Fruit fly (Drosophila melanogaster) whole organism, embryonic: ENCODE data around the gene Top3beta.
A peak's percentile ranks its signal among the peaks of the same experiment; 100 is the strongest.

Experiments used
- Asciz ChIP-seq: fragments of 200-800 bp; sonication (Bioruptor generic); optimal IDR thresholded peaks from 2 replicates; lab custom pipeline; 2017; ENCODE audit warnings: missing biosample characterization, mild to moderate bottlenecking, missing genetic modification characterization, missing genetic modification reagents
- CG10274 ChIP-seq: fragments of 200-800 bp; sonication (Bioruptor generic); optimal IDR thresholded peaks from 3 replicates; lab custom pipeline; 2017; ENCODE audit warnings: missing biosample characterization, mild to moderate bottlenecking, missing genetic modification characterization
- CG10543 ChIP-seq: fragments of 200-800 bp; sonication (Bioruptor generic); optimal IDR thresholded peaks from 3 replicates; lab custom pipeline; 2017; ENCODE audit warnings: missing biosample characterization, mild to moderate bottlenecking, missing genetic modification characterization, moderate library complexity
- CG10654 ChIP-seq: fragments of 200-800 bp; sonication (Bioruptor generic); optimal IDR thresholded peaks from 2 replicates; lab custom pipeline; 2016; ENCODE audit warnings: missing biosample characterization, missing genetic modification characterization
- CG10979 ChIP-seq: fragments of 200-800 bp; sonication (Bioruptor generic); optimal IDR thresholded peaks from 2 replicates; lab custom pipeline; 2018; ENCODE audit warnings: missing biosample characterization, mild to moderate bottlenecking, missing genetic modification characterization, moderate library complexity
- CG11504 ChIP-seq: fragments of 200-800 bp; sonication (Bioruptor generic); optimal IDR thresholded peaks from 3 replicates; lab custom pipeline; 2019; ENCODE audit warnings: missing biosample characterization, mild to moderate bottlenecking, missing genetic modification characterization, moderate library complexity
- CG12299 ChIP-seq: fragments of 200-800 bp; sonication (Bioruptor generic); optimal IDR thresholded peaks from 2 replicates; lab custom pipeline; 2018; ENCODE audit warnings: missing biosample characterization, mild to moderate bottlenecking, missing genetic modification characterization
- CG14050 ChIP-seq: fragments of 200-800 bp; sonication (Bioruptor generic); IDR thresholded peaks from 3 replicates; pipeline ENCODE4 v1.3.6; 2022; ENCODE audit warnings: missing biosample characterization, missing genetic modification characterization
- CG16815 ChIP-seq: fragments of 200-800 bp; sonication (Bioruptor generic); optimal IDR thresholded peaks from 3 replicates; lab custom pipeline; 2017; ENCODE audit warnings: missing biosample characterization, mild to moderate bottlenecking, missing genetic modification characterization
- CG16863 ChIP-seq: fragments of 200-800 bp; sonication (Bioruptor generic); optimal IDR thresholded peaks from 3 replicates; lab custom pipeline; 2016; ENCODE audit warnings: missing biosample characterization, missing genetic modification characterization
- CG17612 ChIP-seq: fragments of 200-800 bp; sonication (Bioruptor generic); IDR thresholded peaks from 2 replicates; pipeline ENCODE4 v1.3.6; 2022; ENCODE audit warnings: missing biosample characterization, missing genetic modification characterization
- CG2129 ChIP-seq: fragments of 200-800 bp; sonication (Bioruptor generic); IDR thresholded peaks from 2 replicates; pipeline ENCODE4 v1.3.6; 2022; ENCODE audit warnings: missing biosample characterization, missing genetic modification characterization; ENCODE audit not compliant: partially characterized antibody
- CG30403 ChIP-seq: fragments of 200-800 bp; sonication (Bioruptor generic); optimal IDR thresholded peaks from 3 replicates; lab custom pipeline; 2016; ENCODE audit warnings: missing biosample characterization, missing genetic modification characterization
- CG31365 ChIP-seq: fragments of 200-800 bp; sonication (Bioruptor generic); optimal IDR thresholded peaks from 2 replicates; lab custom pipeline; 2018; ENCODE audit warnings: missing biosample characterization, mild to moderate bottlenecking, missing genetic modification characterization
- CG32772 ChIP-seq: fragments of 200-800 bp; sonication (Bioruptor generic); IDR thresholded peaks from 2 replicates; pipeline ENCODE4 v1.3.6; 2022; ENCODE audit warnings: missing biosample characterization, missing genetic modification characterization
- CG3847 ChIP-seq: fragments of 200-800 bp; sonication (Bioruptor generic); IDR thresholded peaks from 2 replicates; pipeline ENCODE4 v1.3.6; 2022; ENCODE audit warnings: missing biosample characterization, missing genetic modification characterization
- CG5953 ChIP-seq: fragments of 200-800 bp; sonication (Bioruptor generic); IDR thresholded peaks from 2 replicates; pipeline ENCODE4 v1.3.6; 2022; ENCODE audit warnings: missing biosample characterization, missing genetic modification characterization
- CG7357 ChIP-seq: fragments of 200-800 bp; sonication (Bioruptor generic); IDR thresholded peaks from 3 replicates; pipeline ENCODE4 v1.3.6; 2022; ENCODE audit warnings: missing biosample characterization, missing genetic modification characterization
- CG7372 ChIP-seq: fragments of 200-800 bp; sonication (Bioruptor generic); IDR thresholded peaks from 2 replicates; pipeline ENCODE4 v1.3.6; 2022; ENCODE audit warnings: missing biosample characterization, missing genetic modification characterization
- CG7987 ChIP-seq: fragments of 200-800 bp; sonication (Bioruptor generic); optimal IDR thresholded peaks from 2 replicates; lab custom pipeline; 2018; ENCODE audit warnings: missing biosample characterization, mild to moderate bottlenecking, missing genetic modification characterization, moderate library complexity
- CG8944 ChIP-seq: fragments of 200-800 bp; sonication (Bioruptor generic); optimal IDR thresholded peaks from 3 replicates; lab custom pipeline; 2016; ENCODE audit warnings: missing biosample characterization, missing genetic modification characterization
- CG9215 ChIP-seq: fragments of 200-800 bp; sonication (Bioruptor generic); IDR thresholded peaks from 2 replicates; pipeline ENCODE4 v1.3.6; 2022; ENCODE audit warnings: missing biosample characterization, missing genetic modification characterization
- E2f2 ChIP-seq: fragments of 200-800 bp; sonication (Bioruptor generic); IDR thresholded peaks from 2 replicates; pipeline ENCODE4 v1.3.6; 2022; ENCODE audit warnings: missing biosample characterization, missing genetic modification characterization
- Ets65A ChIP-seq: fragments of 200-800 bp; sonication (Bioruptor generic); peaks from one replicate; lab custom pipeline; 2016; ENCODE audit warnings: missing biosample characterization, missing genetic modification characterization
- Hr39 ChIP-seq: fragments of >200 bp; optimal IDR thresholded peaks from 2 replicates; lab custom pipeline; 2017
- Kr ChIP-seq: fragments of 200-800 bp; sonication (Bioruptor generic); optimal IDR thresholded peaks from 2 replicates; lab custom pipeline; 2017; ENCODE audit warnings: missing biosample characterization, mild to moderate bottlenecking, missing genetic modification characterization
- Neu2 ChIP-seq: fragments of 200-800 bp; sonication (Bioruptor generic); optimal IDR thresholded peaks from 3 replicates; lab custom pipeline; 2016; ENCODE audit warnings: missing biosample characterization, missing genetic modification characterization, borderline replicate concordance
- Nf-YA ChIP-seq: fragments of 200-800 bp; sonication (Bioruptor generic); IDR thresholded peaks from 2 replicates; pipeline ENCODE4 v1.3.6; 2022; ENCODE audit warnings: missing biosample characterization, missing genetic modification characterization
- YL-1 ChIP-seq: fragments of 200-800 bp; sonication (Bioruptor generic); optimal IDR thresholded peaks from 3 replicates; lab custom pipeline; 2017; ENCODE audit warnings: missing biosample characterization, mild to moderate bottlenecking, missing genetic modification characterization
- ase ChIP-seq: fragments of 200-800 bp; sonication (Bioruptor generic); IDR thresholded peaks from 3 replicates; pipeline ENCODE4 v1.3.6; 2022; ENCODE audit warnings: missing biosample characterization, missing genetic modification characterization
- ash1 ChIP-seq: fragments of 200-800 bp; sonication (Bioruptor generic); optimal IDR thresholded peaks from 2 replicates; lab custom pipeline; 2018; ENCODE audit warnings: missing biosample characterization, mild to moderate bottlenecking, missing genetic modification characterization
- br ChIP-seq: fragments of >200 bp; optimal IDR thresholded peaks from 2 replicates; lab custom pipeline; 2017
- cas ChIP-seq: fragments of 200-800 bp; sonication (Bioruptor generic); IDR thresholded peaks from 2 replicates; pipeline ENCODE4 v1.3.6; 2022; ENCODE audit warnings: missing biosample characterization, missing genetic modification characterization
- caup ChIP-seq: fragments of 200-800 bp; sonication (Bioruptor generic); optimal IDR thresholded peaks from 3 replicates; lab custom pipeline; 2017; ENCODE audit warnings: missing biosample characterization, mild to moderate bottlenecking, missing genetic modification characterization, moderate library complexity; ENCODE audit not compliant: severe bottlenecking
- chinmo ChIP-seq: fragments of 200-800 bp; sonication (Bioruptor generic); IDR thresholded peaks from 4 replicates; pipeline ENCODE4 v1.3.6; 2022; ENCODE audit warnings: missing biosample characterization, missing genetic modification characterization; ENCODE audit not compliant: partially characterized antibody
- chm ChIP-seq: fragments of 200-800 bp; sonication (Bioruptor generic); IDR thresholded peaks from 2 replicates; pipeline ENCODE4 v1.3.6; 2022; ENCODE audit warnings: missing biosample characterization, missing genetic modification characterization
- crol ChIP-seq: fragments of 200-800 bp; sonication (Bioruptor generic); IDR thresholded peaks from 2 replicates; pipeline ENCODE4 v1.3.6; 2022; ENCODE audit warnings: missing biosample characterization, missing genetic modification characterization
- en ChIP-seq: fragments of 200-800 bp; sonication (Bioruptor generic); optimal IDR thresholded peaks from 2 replicates; lab custom pipeline; 2016; ENCODE audit warnings: missing biosample characterization, missing genetic modification characterization
- gce ChIP-seq: fragments of 200-800 bp; sonication (Bioruptor generic); IDR thresholded peaks from 3 replicates; pipeline ENCODE4 v1.3.6; 2022; ENCODE audit warnings: missing biosample characterization, missing genetic modification characterization
- grau ChIP-seq: fragments of 200-800 bp; optimal IDR thresholded peaks from 3 replicates; lab custom pipeline; 2019; ENCODE audit warnings: missing biosample characterization, mild to moderate bottlenecking, missing genetic modification characterization, moderate library complexity
- kay ChIP-seq: fragments of 200-800 bp; sonication (Bioruptor generic); optimal IDR thresholded peaks from 2 replicates; lab custom pipeline; 2016; ENCODE audit warnings: missing biosample characterization, missing genetic modification characterization
- ken ChIP-seq: fragments of 200-800 bp; sonication (Bioruptor generic); IDR thresholded peaks from 3 replicates; pipeline ENCODE4 v1.3.6; 2022; ENCODE audit warnings: missing biosample characterization, missing genetic modification characterization
- lola ChIP-seq, 3 experiments: fragments of >200 bp in 2 of 3; fragments of 200-800 bp in 1 of 3; sonication (Bioruptor generic) in 1 of 3; optimal IDR thresholded peaks; 2 replicates each; lab custom pipeline; 2017 to 2019; ENCODE audit warnings: missing biosample characterization in 3 of 3, missing genetic modification characterization in 3 of 3, mild to moderate bottlenecking in 1 of 3, moderate library complexity in 1 of 3
- mld ChIP-seq: fragments of 200-800 bp; sonication (Bioruptor generic); IDR thresholded peaks from 3 replicates; pipeline ENCODE4 v1.3.6; 2022; ENCODE audit warnings: missing biosample characterization, missing genetic modification characterization; ENCODE audit not compliant: partially characterized antibody
- nerfin-2 ChIP-seq: fragments of 200-800 bp; sonication (Bioruptor generic); IDR thresholded peaks from 2 replicates; pipeline ENCODE4 v1.3.6; 2022; ENCODE audit warnings: missing biosample characterization, missing genetic modification characterization; ENCODE audit not compliant: partially characterized antibody
- onecut ChIP-seq: fragments of 200-800 bp; sonication (Bioruptor generic); IDR thresholded peaks from 2 replicates; pipeline ENCODE4 v1.3.6; 2022; ENCODE audit warnings: missing biosample characterization, missing genetic modification characterization
- pum ChIP-seq: fragments of 200-800 bp; sonication (Bioruptor generic); optimal IDR thresholded peaks from 2 replicates; lab custom pipeline; 2016; ENCODE audit warnings: missing biosample characterization, missing genetic modification characterization
- ssp ChIP-seq: fragments of 200-800 bp; sonication (Bioruptor generic); IDR thresholded peaks from 2 replicates; pipeline ENCODE4 v1.3.6; 2022; ENCODE audit warnings: missing biosample characterization, missing genetic modification characterization
- tgo ChIP-seq: fragments of 200-800 bp; sonication (Bioruptor generic); IDR thresholded peaks from 3 replicates; pipeline ENCODE4 v1.3.6; 2022; ENCODE audit warnings: missing biosample characterization, missing genetic modification characterization
- tin ChIP-seq: fragments of 200-800 bp; sonication (Bioruptor generic); optimal IDR thresholded peaks from 3 replicates; lab custom pipeline; 2016; ENCODE audit warnings: missing biosample characterization, missing genetic modification characterization
- zfh1 ChIP-seq: fragments of 200-800 bp; sonication (Bioruptor generic); IDR thresholded peaks from 3 replicates; pipeline ENCODE4 v1.3.6; 2022; ENCODE audit warnings: missing biosample characterization, missing genetic modification characterization

The Top3beta gene

dm6 chrX:6263614-6264130 is 24.1 kb downstream of the Top3beta start (continued):
- TF ChIP-seq ken (GFP tag; lab: Robert Waterston, UW) (no peak), nerfin-2 (no peak), Nf-YA (peak; percentile 48; the same call in 1 of the 2 replicates), mld (GFP tag; lab: Robert Waterston, UW) (no peak), tin (GFP tag; lab: Kevin White, UChicago) (peak; percentile 52), CG9215 (GFP tag; lab: Robert Waterston, UW) (peak; percentile 68), crol (GFP tag; lab: Robert Waterston, UW) (0 out of 2 replicates have a peak, but pooled peaks have one; percentile 10), ase (peak; percentile 45; the same call in 1 of the 3 replicates), YL-1 (GFP tag; lab: Kevin White, UChicago) (peak; percentile 43), chm (GFP tag; lab: Robert Waterston, UW) (no peak), CG11504 (tag; lab: Kevin White, UChicago) (peak; percentile 86), CG16863 (GFP tag; lab: Kevin White, UChicago) (peak; percentile 35), zfh1 (GFP tag; lab: Robert Waterston, UW) (0 out of 3 replicates have a peak, but pooled peaks have one; percentile 37), br (no peak), Hr39 (lab: Kevin White, UChicago) (no peak), Neu2 (GFP tag; lab: Kevin White, UChicago) (no peak), caup (GFP tag; lab: Kevin White, UChicago) (peak; percentile 82), Ets65A (GFP tag; lab: Kevin White, UChicago) (peak; percentile 95), CG16815 (peak; percentile 15), pum (GFP tag; lab: Kevin White, UChicago) (peak; percentile 24), chinmo (no peak), ash1 (GFP tag; lab: Kevin White, UChicago) (no peak), CG10979 (tag; lab: Kevin White, UChicago) (peak; percentile 69), CG7372 (GFP tag; lab: Robert Waterston, UW) (peak; percentile 54; the same call in 1 of the 2 replicates), CG17612 (GFP tag; lab: Robert Waterston, UW) (no peak), CG31365 (tag; lab: Kevin White, UChicago) (peak; percentile 51), CG10654 (peak; percentile 37), lola (GFP tag; optimal IDR thresholded peaks at IDR 0.05; lab: Kevin White, UChicago) (peak in 1 of 3 experiments; percentile 25), Kr (GFP tag; lab: Kevin White, UChicago) (no peak), grau (tag; lab: Kevin White, UChicago) (peak; percentile 83), E2f2 (GFP tag; lab: Robert Waterston, UW) (peak; percentile 42; the same call in 1 of the 2 replicates), CG14050 (peak; percentile 24; the same call in 2 of the 3 replicates), CG30403 (GFP tag; lab: Kevin White, UChicago) (peak; percentile 77), CG7987 (GFP tag; lab: Kevin White, UChicago) (peak; percentile 44), cas (GFP tag; lab: Robert Waterston, UW) (no peak), gce (peak; percentile 49; the same call in 1 of the 3 replicates), CG32772 (GFP tag; lab: Robert Waterston, UW) (no peak; the same call in 1 of the 2 replicates), ssp (GFP tag; lab: Robert Waterston, UW) (peak; percentile 37; the same call in 1 of the 2 replicates), tgo (GFP tag; lab: Robert Waterston, UW) (peak; percentile 58; the same call in 2 of the 3 replicates), CG10543 (GFP tag; lab: Kevin White, UChicago) (peak; percentile 86), CG2129 (GFP tag; lab: Robert Waterston, UW) (no peak), kay (no peak), CG3847 (GFP tag; lab: Robert Waterston, UW) (peak; percentile 67), CG12299 (tag; lab: Kevin White, UChicago) (peak; percentile 62), en (GFP tag; lab: Kevin White, UChicago) (no peak), Asciz (GFP tag; lab: Kevin White, UChicago) (peak; percentile 78), CG5953 (GFP tag; lab: Robert Waterston, UW) (no peak), CG7357 (GFP tag; lab: Robert Waterston, UW) (peak; percentile 35; the same call in 1 of the 3 replicates), CG8944 (GFP tag; lab: Kevin White, UChicago) (no peak), CG10274 (peak; percentile 72), onecut (GFP tag; lab: Robert Waterston, UW) (peak; percentile 48)
